Fruit fly (Drosophila melanogaster) whole organism, embryonic: ENCODE data around the gene CCAP.

Source experiments
- Antp ChIP-seq: fragments of 200-800 bp; sonication (Bioruptor generic); optimal IDR thresholded peaks from 3 replicates; lab custom pipeline; 2016; ENCODE audit warnings: missing biosample characterization, missing genetic modification characterization
- Atf-2 ChIP-seq: fragments of 200-800 bp; sonication (Bioruptor generic); optimal IDR thresholded peaks from 2 replicates; lab custom pipeline; 2016; ENCODE audit warnings: missing biosample characterization, missing genetic modification characterization
- Atf6 ChIP-seq: fragments of 200-800 bp; sonication (Bioruptor generic); IDR thresholded peaks from 2 replicates; pipeline ENCODE4 v1.3.6; 2022; ENCODE audit warnings: missing biosample characterization, missing genetic modification characterization
- B-H2 ChIP-seq: fragments of 200-800 bp; sonication (Bioruptor generic); optimal IDR thresholded peaks from 2 replicates; lab custom pipeline; 2018; ENCODE audit warnings: missing biosample characterization, mild to moderate bottlenecking, missing genetic modification characterization
- Bgb ChIP-seq: fragments of 200-800 bp; sonication (Bioruptor generic); IDR thresholded peaks from 2 replicates; pipeline ENCODE4 v1.3.6; 2022; ENCODE audit warnings: missing biosample characterization, missing genetic modification characterization; ENCODE audit not compliant: partially characterized antibody
- CG10462 ChIP-seq: fragments of 200-800 bp; sonication (Bioruptor generic); optimal IDR thresholded peaks from 2 replicates; lab custom pipeline; 2016; ENCODE audit warnings: missing biosample characterization, missing genetic modification characterization
- CG10654 ChIP-seq: fragments of 200-800 bp; sonication (Bioruptor generic); optimal IDR thresholded peaks from 2 replicates; lab custom pipeline; 2016; ENCODE audit warnings: missing biosample characterization, missing genetic modification characterization
- CG10959 ChIP-seq: fragments of 200-800 bp; sonication (Bioruptor generic); IDR thresholded peaks from 2 replicates; pipeline ENCODE4 v1.3.6; 2022; ENCODE audit warnings: missing biosample characterization, missing genetic modification characterization
- CG11093 ChIP-seq: fragments of 200-800 bp; sonication (Bioruptor generic); IDR thresholded peaks from 3 replicates; pipeline ENCODE4 v1.3.6; 2022; ENCODE audit warnings: missing biosample characterization, missing genetic modification characterization
- CG11456 ChIP-seq: fragments of 200-800 bp; sonication (Bioruptor generic); IDR thresholded peaks from 3 replicates; pipeline ENCODE4 v1.3.6; 2022; ENCODE audit warnings: missing biosample characterization, missing genetic modification characterization
- CG12155 ChIP-seq: fragments of 200-800 bp; sonication (Bioruptor generic); optimal IDR thresholded peaks from 3 replicates; lab custom pipeline; 2016; ENCODE audit warnings: missing biosample characterization, missing genetic modification characterization
- CG12299 ChIP-seq: fragments of 200-800 bp; sonication (Bioruptor generic); optimal IDR thresholded peaks from 2 replicates; lab custom pipeline; 2018; ENCODE audit warnings: missing biosample characterization, mild to moderate bottlenecking, missing genetic modification characterization
- CG14014 ChIP-seq: fragments of 200-800 bp; sonication (Bioruptor generic); IDR thresholded peaks from 2 replicates; pipeline ENCODE4 v1.3.6; 2022; ENCODE audit warnings: missing biosample characterization, missing genetic modification characterization
- CG16863 ChIP-seq: fragments of 200-800 bp; sonication (Bioruptor generic); optimal IDR thresholded peaks from 3 replicates; lab custom pipeline; 2016; ENCODE audit warnings: missing biosample characterization, missing genetic modification characterization
- CG18599 ChIP-seq: fragments of 200-800 bp; sonication (Bioruptor generic); optimal IDR thresholded peaks from 3 replicates; lab custom pipeline; 2017; ENCODE audit warnings: missing biosample characterization, missing genetic modification characterization, mild to moderate bottlenecking, moderate library complexity, missing genetic modification reagents
- CG30403 ChIP-seq: fragments of 200-800 bp; sonication (Bioruptor generic); optimal IDR thresholded peaks from 3 replicates; lab custom pipeline; 2016; ENCODE audit warnings: missing biosample characterization, missing genetic modification characterization
- CG34422 ChIP-seq: fragments of 200-800 bp; sonication (Bioruptor generic); IDR thresholded peaks from 3 replicates; pipeline ENCODE4 v1.3.6; 2022; ENCODE audit warnings: missing biosample characterization, missing genetic modification characterization
- CG3838 ChIP-seq: fragments of 200-800 bp; sonication (Bioruptor generic); optimal IDR thresholded peaks from 3 replicates; lab custom pipeline; 2016; ENCODE audit warnings: missing biosample characterization, missing genetic modification characterization
- CG3847 ChIP-seq: fragments of 200-800 bp; sonication (Bioruptor generic); IDR thresholded peaks from 2 replicates; pipeline ENCODE4 v1.3.6; 2022; ENCODE audit warnings: missing biosample characterization, missing genetic modification characterization
- CG3995 ChIP-seq: fragments of 200-800 bp; sonication (Bioruptor generic); optimal IDR thresholded peaks from 3 replicates; lab custom pipeline; 2016; ENCODE audit warnings: missing biosample characterization, missing genetic modification characterization
- CG4617 ChIP-seq: fragments of 200-800 bp; sonication (Bioruptor generic); optimal IDR thresholded peaks from 3 replicates; lab custom pipeline; 2016; ENCODE audit warnings: missing biosample characterization, missing genetic modification characterization, borderline replicate concordance
- CG4820 ChIP-seq: fragments of 200-800 bp; sonication (Bioruptor generic); optimal IDR thresholded peaks from 3 replicates; lab custom pipeline; 2016; ENCODE audit warnings: missing biosample characterization, missing genetic modification characterization
- CG6689 ChIP-seq: fragments of 200-800 bp; sonication (Bioruptor generic); IDR thresholded peaks from 2 replicates; pipeline ENCODE4 v1.3.6; 2022; ENCODE audit warnings: missing biosample characterization, missing genetic modification characterization
- CG7372 ChIP-seq: fragments of 200-800 bp; sonication (Bioruptor generic); IDR thresholded peaks from 2 replicates; pipeline ENCODE4 v1.3.6; 2022; ENCODE audit warnings: missing biosample characterization, missing genetic modification characterization
- CG8388 ChIP-seq: fragments of 200-800 bp; sonication (Bioruptor generic); optimal IDR thresholded peaks from 2 replicates; lab custom pipeline; 2019; ENCODE audit warnings: missing biosample characterization, mild to moderate bottlenecking, missing genetic modification characterization, moderate library complexity
- CG8924 ChIP-seq: fragments of 200-800 bp; optimal IDR thresholded peaks from 3 replicates; lab custom pipeline; 2019; ENCODE audit warnings: missing biosample characterization, mild to moderate bottlenecking, missing genetic modification characterization, moderate library complexity
- Gug ChIP-seq: fragments of 200-800 bp; sonication (Bioruptor generic); IDR thresholded peaks from 4 replicates; pipeline ENCODE4 v1.3.6; 2022; ENCODE audit warnings: missing biosample characterization, missing genetic modification characterization
- Hr3 ChIP-seq: fragments of 200-800 bp; sonication (Bioruptor generic); optimal IDR thresholded peaks from 3 replicates; lab custom pipeline; 2016; ENCODE audit warnings: missing biosample characterization, missing genetic modification characterization
- NK7.1 ChIP-seq: fragments of 200-800 bp; sonication (Bioruptor generic); optimal IDR thresholded peaks from 3 replicates; lab custom pipeline; 2016; ENCODE audit warnings: missing biosample characterization, missing genetic modification characterization
- bbx ChIP-seq: fragments of 200-800 bp; sonication (Bioruptor generic); IDR thresholded peaks from 2 replicates; pipeline ENCODE4 v1.3.6; 2022; ENCODE audit warnings: missing biosample characterization, missing genetic modification characterization; ENCODE audit not compliant: partially characterized antibody
- cad ChIP-seq: fragments of >200 bp; optimal IDR thresholded peaks from 2 replicates; lab custom pipeline; 2017; ENCODE audit warnings: missing biosample characterization, missing genetic modification characterization
- chn ChIP-seq: fragments of 200-800 bp; sonication (Bioruptor generic); optimal IDR thresholded peaks from 2 replicates; lab custom pipeline; 2016; ENCODE audit warnings: missing biosample characterization, missing genetic modification characterization
- croc ChIP-seq: fragments of 200-800 bp; sonication (Bioruptor generic); conservative IDR thresholded peaks from 3 replicates; pipeline ENCODE4 v1.3.6; 2022; ENCODE audit warnings: missing biosample characterization, missing genetic modification characterization
- crp ChIP-seq, 2 experiments: fragments of 200-800 bp; sonication (Bioruptor generic); optimal IDR thresholded peaks; 2 replicates in 1 of 2; 3 replicates in 1 of 2; lab custom pipeline; 2017; ENCODE audit warnings: missing biosample characterization in 2 of 2, missing genetic modification characterization in 2 of 2, mild to moderate bottlenecking in 1 of 2, moderate library complexity in 1 of 2
- cwo ChIP-seq: fragments of 200-800 bp; sonication (Bioruptor generic); optimal IDR thresholded peaks from 3 replicates; lab custom pipeline; 2017; ENCODE audit warnings: missing biosample characterization, missing genetic modification characterization, mild to moderate bottlenecking, moderate library complexity, missing genetic modification reagents
- dysf ChIP-seq: fragments of 200-800 bp; sonication (Bioruptor generic); IDR thresholded peaks from 3 replicates; pipeline ENCODE4 v1.3.6; 2022; ENCODE audit warnings: missing biosample characterization, missing genetic modification characterization
- ewg ChIP-seq: fragments of 200-800 bp; sonication (Bioruptor generic); optimal IDR thresholded peaks from 3 replicates; lab custom pipeline; 2017; ENCODE audit warnings: mild to moderate bottlenecking, missing biosample characterization, missing genetic modification reagents, missing genetic modification characterization
- gem ChIP-seq: fragments of 200-800 bp; sonication (Bioruptor generic); optimal IDR thresholded peaks from 2 replicates; lab custom pipeline; 2019; ENCODE audit warnings: missing biosample characterization, mild to moderate bottlenecking, missing genetic modification characterization, moderate library complexity
- jigr1 ChIP-seq: fragments of 200-800 bp; sonication (Bioruptor generic); IDR thresholded peaks from 3 replicates; pipeline ENCODE4 v1.3.6; 2022; ENCODE audit warnings: missing biosample characterization, missing genetic modification characterization
- jumu ChIP-seq: fragments of 200-800 bp; sonication (Bioruptor generic); optimal IDR thresholded peaks from 3 replicates; lab custom pipeline; 2016; ENCODE audit warnings: missing biosample characterization, missing genetic modification characterization
- kay ChIP-seq: fragments of 200-800 bp; sonication (Bioruptor generic); optimal IDR thresholded peaks from 2 replicates; lab custom pipeline; 2016; ENCODE audit warnings: missing biosample characterization, missing genetic modification characterization
- klu ChIP-seq: fragments of 200-800 bp; sonication (Bioruptor generic); IDR thresholded peaks from 2 replicates; pipeline ENCODE4 v1.3.6; 2022; ENCODE audit warnings: missing biosample characterization, missing genetic modification characterization
- lilli ChIP-seq: fragments of 200-800 bp; sonication (Bioruptor generic); optimal IDR thresholded peaks from 3 replicates; lab custom pipeline; 2016; ENCODE audit warnings: missing biosample characterization, missing genetic modification characterization
- nmo ChIP-seq: fragments of 200-800 bp; sonication (Bioruptor generic); optimal IDR thresholded peaks from 2 replicates; lab custom pipeline; 2018; ENCODE audit warnings: missing biosample characterization, mild to moderate bottlenecking, missing genetic modification characterization, moderate library complexity
- oc ChIP-seq: fragments of 200-800 bp; sonication (Bioruptor generic); optimal IDR thresholded peaks from 2 replicates; lab custom pipeline; 2018; ENCODE audit warnings: missing biosample characterization, mild to moderate bottlenecking, missing genetic modification characterization, moderate library complexity
- p53 ChIP-seq: fragments of 200-800 bp; sonication (Bioruptor generic); optimal IDR thresholded peaks from 2 replicates; lab custom pipeline; 2016; ENCODE audit warnings: missing biosample characterization, missing genetic modification characterization
- ranshi ChIP-seq: fragments of 200-800 bp; sonication (Bioruptor generic); IDR thresholded peaks from 2 replicates; pipeline ENCODE4 v1.3.6; 2022; ENCODE audit warnings: missing biosample characterization, missing genetic modification characterization
- sc ChIP-seq, 3 experiments: fragments of >200 bp in 2 of 3; fragments of 200-800 bp in 1 of 3; sonication (Bioruptor generic) in 1 of 3; optimal IDR thresholded peaks; 2 replicates in 2 of 3; 3 replicates in 1 of 3; lab custom pipeline; 2017; ENCODE audit warnings: mild to moderate bottlenecking in 1 of 3, missing biosample characterization in 1 of 3, missing genetic modification characterization in 1 of 3, missing genetic modification reagents in 1 of 3
- tap ChIP-seq: fragments of 200-800 bp; optimal IDR thresholded peaks from 3 replicates; lab custom pipeline; 2019; ENCODE audit warnings: missing biosample characterization, mild to moderate bottlenecking, missing genetic modification characterization, moderate library complexity
- wor ChIP-seq: fragments of 200-800 bp; sonication (Bioruptor generic); IDR thresholded peaks from 2 replicates; pipeline ENCODE4 v1.3.6; 2022; ENCODE audit warnings: missing biosample characterization, missing genetic modification characterization

The CCAP gene

DNA sequence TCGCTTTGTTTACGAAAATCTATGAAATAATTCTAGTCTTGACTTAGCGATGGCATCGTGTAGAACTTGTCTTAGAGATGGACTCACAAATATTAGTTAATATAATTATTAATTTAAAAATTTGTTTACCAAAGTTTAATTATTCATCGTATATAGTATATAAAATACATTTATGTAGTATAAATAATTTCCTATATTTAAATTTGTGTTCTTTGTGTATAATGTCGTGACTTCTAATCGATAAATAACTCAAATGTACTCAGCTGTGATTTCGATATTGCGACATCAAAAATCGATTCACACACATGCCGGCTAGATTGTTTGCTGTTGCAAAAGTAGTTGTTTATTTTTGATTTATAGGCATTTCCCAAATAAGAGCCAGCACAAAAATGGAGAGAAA, 11.6 kb downstream of the CCAP start, which contains the start of the genes wfs1 and Nup133 (continued):
- TF ChIP-seq CG3838 (GFP tag; lab: Kevin White, UChicago), result no peak
- TF ChIP-seq Atf-2 (GFP tag; lab: Kevin White, UChicago), result no peak
- TF ChIP-seq CG8388 (GFP tag; lab: Kevin White, UChicago), result peak; percentile 80
- no peak for TF ChIP-seq Gug (GFP tag; lab: Robert Waterston, UW)
- TF ChIP-seq Antp, result no peak
- TF ChIP-seq wor, result no peak
- TF ChIP-seq gem (tag; lab: Kevin White, UChicago), result peak; percentile 94
- peak; percentile 59 for TF ChIP-seq CG12155
- TF ChIP-seq cad (GFP tag; lab: Kevin White, UChicago), result no peak
- peak; percentile 21 for TF ChIP-seq CG16863 (GFP tag; lab: Kevin White, UChicago)
- no peak for TF ChIP-seq lilli
- peak; percentile 91 for TF ChIP-seq nmo
- TF ChIP-seq crp (GFP tag; optimal IDR thresholded peaks at IDR 0.05; lab: Kevin White, UChicago), result peak in 1 of 2 experiments; percentile 52
- peak; percentile 77 for TF ChIP-seq B-H2 (GFP tag; lab: Kevin White, UChicago)
- peak; percentile 78 for TF ChIP-seq CG18599 (GFP tag; lab: Kevin White, UChicago)
- no peak for TF ChIP-seq cwo
- TF ChIP-seq CG34422 (GFP tag; lab: Robert Waterston, UW), result peak; percentile 63; the same call in 2 of the 3 replicates
- peak; percentile 75 for TF ChIP-seq CG3847 (GFP tag; lab: Robert Waterston, UW)
- TF ChIP-seq CG11456 (GFP tag; lab: Robert Waterston, UW), result peak; percentile 50; the same call in 1 of the 3 replicates
- TF ChIP-seq CG8924, result peak; percentile 91
- TF ChIP-seq chn (GFP tag; lab: Kevin White, UChicago), result peak; percentile 9
- peak; percentile 82 for TF ChIP-seq CG12299
- TF ChIP-seq CG6689, result peak; percentile 69
- 0 out of 2 replicates have a peak, but pooled peaks have one; percentile 37 for TF ChIP-seq CG10959 (GFP tag; lab: Robert Waterston, UW)
- TF ChIP-seq CG4617, result peak; percentile 64
- TF ChIP-seq CG30403, result peak; percentile 84
- peak; percentile 65 for TF ChIP-seq CG7372 (GFP tag; lab: Robert Waterston, UW)
- TF ChIP-seq CG14014, result peak; percentile 79
- TF ChIP-seq klu (GFP tag; lab: Robert Waterston, UW), result peak; percentile 19; the same call in 1 of the 2 replicates
- TF ChIP-seq CG10654 (GFP tag; lab: Kevin White, UChicago), result peak; percentile 64
- TF ChIP-seq kay, result peak; percentile 55
- TF ChIP-seq jigr1, result no peak
- TF ChIP-seq Hr3 (GFP tag; lab: Kevin White, UChicago), result peak; percentile 80
- TF ChIP-seq p53 (GFP tag; lab: Kevin White, UChicago), result no peak
- no peak for TF ChIP-seq oc (tag; lab: Kevin White, UChicago)
- no peak for TF ChIP-seq CG11093
- TF ChIP-seq tap (tag; lab: Kevin White, UChicago), result peak; percentile 80
- peak; percentile 13; the same call in 1 of the 3 replicates for TF ChIP-seq croc (GFP tag; lab: Robert Waterston, UW)
- TF ChIP-seq NK7.1 (GFP tag; lab: Kevin White, UChicago), result no peak
- TF ChIP-seq dysf (GFP tag; lab: Robert Waterston, UW), result peak; percentile 62; the same call in 1 of the 3 replicates
- no peak for TF ChIP-seq sc (optimal IDR thresholded peaks at IDR 0.05; lab: Kevin White, UChicago)
- peak; percentile 36 for TF ChIP-seq sc (GFP tag; optimal IDR thresholded peaks at IDR 0.05; lab: Kevin White, UChicago)
- TF ChIP-seq Atf6 (GFP tag; lab: Robert Waterston, UW), result peak; percentile 67
- TF ChIP-seq CG10462, result peak; percentile 32
- TF ChIP-seq bbx (GFP tag; lab: Robert Waterston, UW), result peak; percentile 32; the same call in 1 of the 2 replicates
- TF ChIP-seq CG4820, result peak; percentile 63
- TF ChIP-seq ewg (GFP tag; lab: Kevin White, UChicago), result peak; percentile 46
- TF ChIP-seq CG3995 (GFP tag; lab: Kevin White, UChicago), result peak; percentile 97
- peak; percentile 52; the same call in 1 of the 2 replicates for TF ChIP-seq ranshi (GFP tag; lab: Robert Waterston, UW)
- peak; percentile 75 for TF ChIP-seq Bgb
- no peak for TF ChIP-seq jumu (GFP tag; lab: Kevin White, UChicago)
